Worm (Caenorhabditis elegans) whole organism, midembryonic: ENCODE results near the gene clec-36.

Source experiments
- T22C8.4 ChIP-seq: fragments of 200-800 bp; sonication (Bioruptor generic); IDR thresholded peaks from 2 replicates; pipeline ENCODE4 v1.3.6; 2022; ENCODE audit warnings: missing genetic modification characterization, missing compliant biosample characterization
- cog-1 ChIP-seq: sonication (generic microtip); optimal IDR thresholded peaks from 2 replicates; lab custom pipeline; 2016; ENCODE audit warnings: missing genetic modification characterization, missing compliant biosample characterization
- flt-1 ChIP-seq: fragments of 200-800 bp; sonication (Bioruptor generic); IDR thresholded peaks from 2 replicates; pipeline ENCODE4 v1.3.6; 2022; ENCODE audit warnings: missing genetic modification characterization, missing compliant biosample characterization
- klf-2 ChIP-seq: fragments of 200-800 bp; sonication (Bioruptor generic); conservative IDR thresholded peaks from 2 replicates; pipeline ENCODE4 v1.3.6; 2022; ENCODE audit warnings: missing genetic modification reagents, missing genetic modification characterization, missing compliant biosample characterization
- med-1 ChIP-seq: sonication (generic microtip); optimal IDR thresholded peaks from 2 replicates; lab custom pipeline; 2017; ENCODE audit warnings: missing genetic modification characterization, mild to moderate bottlenecking, missing compliant biosample characterization, antibody characterized with exemption, missing genetic modification reagents; ENCODE audit not compliant: insufficient read depth
- ref-1 ChIP-seq: fragments of 200-800 bp; sonication (Bioruptor generic); conservative IDR thresholded peaks from 2 replicates; pipeline ENCODE4 v1.3.6; 2022; ENCODE audit warnings: missing genetic modification reagents, missing genetic modification characterization, missing compliant biosample characterization
- tab-1 ChIP-seq: fragments of 200-800 bp; sonication (Bioruptor generic); IDR thresholded peaks from 2 replicates; pipeline ENCODE4 v1.3.6; 2022; ENCODE audit warnings: missing genetic modification characterization, missing compliant biosample characterization
- ztf-23 ChIP-seq: fragments of 200-800 bp; sonication (Bioruptor generic); IDR thresholded peaks from 2 replicates; pipeline ENCODE4 v1.3.6; 2022; ENCODE audit warnings: missing genetic modification reagents, missing genetic modification characterization, missing compliant biosample characterization
- ztf-29 ChIP-seq: fragments of 200-800 bp; sonication (Bioruptor generic); IDR thresholded peaks from 2 replicates; pipeline ENCODE4 v1.3.6; 2022; ENCODE audit warnings: missing genetic modification reagents, missing genetic modification characterization, missing compliant biosample characterization

Gene clec-36

DNA sequence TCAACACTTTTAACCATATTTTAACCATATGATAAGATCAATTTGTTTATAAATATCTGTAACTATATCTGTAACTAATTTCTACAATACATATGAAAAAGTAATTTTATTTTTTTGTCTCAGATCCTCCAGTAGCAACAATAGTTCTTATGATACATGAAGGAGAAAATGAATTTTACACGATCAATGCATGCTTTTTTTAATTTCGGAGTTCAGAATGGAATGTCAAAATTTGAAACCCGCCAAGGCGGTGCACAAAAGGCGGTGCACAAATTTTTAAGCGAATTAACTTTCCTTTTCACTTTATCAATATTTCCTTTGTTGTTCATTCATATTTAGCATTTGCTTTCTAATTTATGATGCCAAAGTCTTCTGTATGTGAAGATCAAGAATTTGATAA, 5.5 kb downstream of the clec-36 start, which contains the start of gene clec-25:
clec-25 (plus strand) TSS at position 301 of the 400 bp plus-strand sequence.
- no peak for TF ChIP-seq med-1 (GFP tag; lab: Kevin White, UChicago)
- no peak for TF ChIP-seq klf-2 (GFP tag; lab: Robert Waterston, UW)
- no peak for TF ChIP-seq flt-1 (GFP tag; lab: Robert Waterston, UW)
- no peak for TF ChIP-seq cog-1 (tag; lab: Kevin White, UChicago)
- TF ChIP-seq T22C8.4 (GFP tag; lab: Robert Waterston, UW), result no peak
- no peak for TF ChIP-seq ztf-29 (GFP tag; lab: Robert Waterston, UW)
- no peak for TF ChIP-seq ztf-23 (GFP tag; lab: Robert Waterston, UW)
- no peak for TF ChIP-seq tab-1
- TF ChIP-seq ref-1, result no peak

DNA sequence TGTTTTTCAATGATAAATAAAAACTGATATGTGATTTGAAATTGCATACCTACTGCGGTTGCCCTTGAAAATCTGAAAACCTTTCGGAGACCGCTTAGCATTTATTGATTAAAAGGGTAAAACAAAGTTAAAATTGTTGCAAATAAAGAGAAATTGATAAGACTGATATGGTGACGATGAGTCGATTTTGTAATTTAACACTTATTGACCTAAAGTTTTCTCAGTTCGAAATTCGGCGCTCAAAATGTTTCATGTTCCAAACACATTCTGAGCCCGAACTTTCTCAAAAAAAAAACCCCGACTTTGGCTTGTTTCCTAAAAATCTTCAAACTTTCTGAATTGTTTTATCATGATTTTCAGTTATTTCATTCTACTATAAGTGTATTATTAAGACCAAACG, 7.4 kb downstream of the clec-36 start, which contains the start of gene clec-40:
clec-40 (minus strand) TSS at position 101 of the 400 bp plus-strand sequence.
- TF ChIP-seq ztf-29 (GFP tag; lab: Robert Waterston, UW) (no peak), cog-1 (tag; lab: Kevin White, UChicago) (no peak), klf-2 (GFP tag; lab: Robert Waterston, UW) (no peak), T22C8.4 (GFP tag; lab: Robert Waterston, UW) (no peak), ztf-23 (GFP tag; lab: Robert Waterston, UW) (no peak), tab-1 (no peak), ref-1 (no peak), flt-1 (GFP tag; lab: Robert Waterston, UW) (no peak), med-1 (GFP tag; lab: Kevin White, UChicago) (no peak)

- TF ChIP-seq ref-1 (no peak), T22C8.4 (GFP tag; lab: Robert Waterston, UW) (no peak), ztf-29 (GFP tag; lab: Robert Waterston, UW) (no peak), cog-1 (tag; lab: Kevin White, UChicago) (no peak), flt-1 (GFP tag; lab: Robert Waterston, UW) (no peak), ztf-23 (GFP tag; lab: Robert Waterston, UW) (no peak), tab-1 (no peak), med-1 (GFP tag; lab: Kevin White, UChicago) (no peak), klf-2 (GFP tag; lab: Robert Waterston, UW) (no peak)
Measured at ce11 chrV:16840283-16840682, 8.1 kb downstream of the clec-36 start.

ce11 chrV:16838435-16838834, 10.0 kb downstream of the clec-36 start:
- TF ChIP-seq klf-2 (GFP tag; lab: Robert Waterston, UW), result no peak
- TF ChIP-seq ztf-29 (GFP tag; lab: Robert Waterston, UW), result no peak
- TF ChIP-seq med-1 (GFP tag; lab: Kevin White, UChicago), result no peak
- TF ChIP-seq flt-1 (GFP tag; lab: Robert Waterston, UW), result no peak
- TF ChIP-seq T22C8.4 (GFP tag; lab: Robert Waterston, UW), result no peak
- TF ChIP-seq ztf-23 (GFP tag; lab: Robert Waterston, UW), result no peak
- TF ChIP-seq tab-1, result no peak
- TF ChIP-seq ref-1, result no peak
- TF ChIP-seq cog-1 (tag; lab: Kevin White, UChicago), result no peak

DNA sequence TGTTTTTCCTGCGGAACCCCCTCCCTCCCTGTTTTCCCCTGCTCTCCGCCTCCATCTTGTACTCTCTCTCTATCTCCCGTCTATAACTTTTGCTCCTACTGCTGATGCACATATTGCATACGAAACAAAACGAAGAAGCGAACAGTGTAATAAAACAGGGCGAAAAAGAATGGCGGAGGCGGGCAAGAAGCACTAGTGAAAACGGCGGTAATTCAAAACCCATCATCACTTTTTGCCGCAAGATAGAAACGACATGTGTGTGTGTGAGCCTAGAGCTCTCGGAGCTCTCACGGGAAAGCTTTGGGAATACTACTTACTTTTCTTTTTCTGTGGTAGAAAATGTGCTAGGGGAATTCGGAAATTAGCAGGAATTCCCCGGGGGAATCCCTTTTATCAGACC, 12.3 kb downstream of the clec-36 start:
- no peak for TF ChIP-seq T22C8.4 (GFP tag; lab: Robert Waterston, UW)
- no peak for TF ChIP-seq ztf-29 (GFP tag; lab: Robert Waterston, UW)
- TF ChIP-seq cog-1 (tag; lab: Kevin White, UChicago), result no peak
- TF ChIP-seq tab-1, result no peak
- TF ChIP-seq klf-2 (GFP tag; lab: Robert Waterston, UW), result no peak
- no peak for TF ChIP-seq med-1 (GFP tag; lab: Kevin White, UChicago)
- TF ChIP-seq ref-1, result no peak
- no peak for TF ChIP-seq flt-1 (GFP tag; lab: Robert Waterston, UW)

ce11 chrV:16834989-16835388, 13.4 kb downstream of the clec-36 start, which contains the start of gene tni-3:
Gene tni-3 (minus strand): TSS chrV:16835128.
- TF ChIP-seq ref-1 (no peak), ztf-29 (GFP tag; lab: Robert Waterston, UW) (no peak), ztf-23 (GFP tag; lab: Robert Waterston, UW) (no peak), med-1 (GFP tag; lab: Kevin White, UChicago) (no peak), tab-1 (no peak), cog-1 (tag; lab: Kevin White, UChicago) (no peak), klf-2 (GFP tag; lab: Robert Waterston, UW) (no peak), flt-1 (GFP tag; lab: Robert Waterston, UW) (no peak), T22C8.4 (GFP tag; lab: Robert Waterston, UW) (no peak)

ce11 chrV:16833672-16834071, 14.7 kb downstream of the clec-36 start:
- TF ChIP-seq ztf-29 (GFP tag; lab: Robert Waterston, UW) (no peak), flt-1 (GFP tag; lab: Robert Waterston, UW) (no peak), ztf-23 (GFP tag; lab: Robert Waterston, UW) (no peak), med-1 (GFP tag; lab: Kevin White, UChicago) (no peak), T22C8.4 (GFP tag; lab: Robert Waterston, UW) (no peak), klf-2 (GFP tag; lab: Robert Waterston, UW) (no peak), cog-1 (tag; lab: Kevin White, UChicago) (no peak), ref-1 (no peak), tab-1 (no peak)

DNA sequence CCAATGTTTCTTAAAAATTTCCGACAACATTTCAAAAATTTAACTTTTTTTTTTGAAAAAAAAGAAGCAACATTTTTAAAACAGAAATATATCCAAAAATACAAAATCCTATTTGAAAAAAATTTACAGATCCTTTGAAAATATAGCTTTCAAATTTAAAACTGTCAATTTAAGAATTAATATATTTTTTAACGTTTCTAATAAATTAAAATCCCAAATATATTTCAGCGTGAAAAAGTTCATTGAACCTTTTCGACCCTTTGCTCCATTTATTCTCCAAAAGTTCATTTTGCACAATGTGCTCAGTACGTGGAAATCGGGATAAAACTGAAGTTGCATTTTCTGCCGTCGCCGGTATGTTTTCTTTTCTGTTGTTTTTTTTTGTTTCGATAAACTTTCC, 15.5 kb downstream of the clec-36 start, which contains the start of gene phy-3:
phy-3 (plus strand) TSS at position 301 of the 400 bp plus-strand sequence.
- no peak for TF ChIP-seq tab-1
- TF ChIP-seq flt-1 (GFP tag; lab: Robert Waterston, UW), result no peak
- no peak for TF ChIP-seq klf-2 (GFP tag; lab: Robert Waterston, UW)
- no peak for TF ChIP-seq ref-1
- TF ChIP-seq ztf-23 (GFP tag; lab: Robert Waterston, UW), result no peak
- TF ChIP-seq ztf-29 (GFP tag; lab: Robert Waterston, UW), result no peak
- no peak for TF ChIP-seq T22C8.4 (GFP tag; lab: Robert Waterston, UW)
- TF ChIP-seq med-1 (GFP tag; lab: Kevin White, UChicago), result no peak
- TF ChIP-seq cog-1 (tag; lab: Kevin White, UChicago), result no peak

DNA sequence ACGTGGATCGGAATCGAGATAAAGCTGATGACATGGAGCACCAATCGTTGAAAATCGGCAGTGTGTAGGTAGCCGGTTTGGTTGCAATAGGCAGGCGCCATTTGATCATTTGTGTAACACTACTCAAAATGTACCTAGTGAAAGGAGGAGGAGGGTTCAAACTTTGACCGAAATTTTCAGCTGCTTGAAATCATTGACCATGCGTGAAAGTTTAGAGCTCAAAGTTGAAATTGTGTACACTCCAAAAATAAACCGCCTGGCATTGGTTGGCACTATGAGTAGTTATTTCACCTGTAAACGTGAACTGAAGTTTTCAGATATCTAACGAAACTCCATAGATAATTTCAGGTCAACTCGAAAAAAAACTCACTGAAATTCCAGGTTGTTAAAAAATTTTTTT, 16.5 kb downstream of the clec-36 start, which contains the start of gene srh-215:
srh-215 (minus strand) TSS at position 101 of the 400 bp plus-strand sequence.
- no peak for TF ChIP-seq flt-1 (GFP tag; lab: Robert Waterston, UW)
- no peak for TF ChIP-seq tab-1
- no peak for TF ChIP-seq ztf-29 (GFP tag; lab: Robert Waterston, UW)
- TF ChIP-seq klf-2 (GFP tag; lab: Robert Waterston, UW), result no peak
- no peak for TF ChIP-seq ref-1
- no peak for TF ChIP-seq ztf-23 (GFP tag; lab: Robert Waterston, UW)
- TF ChIP-seq cog-1 (tag; lab: Kevin White, UChicago), result no peak
- TF ChIP-seq T22C8.4 (GFP tag; lab: Robert Waterston, UW), result no peak
- TF ChIP-seq med-1 (GFP tag; lab: Kevin White, UChicago), result no peak
